Fruit fly (Drosophila melanogaster) whole organism, embryonic: ENCODE data around the gene CG7276.

Experiments
- BEAF-32 ChIP-seq: fragments of 200-800 bp; sonication (Bioruptor generic); optimal IDR thresholded peaks from 3 replicates; lab custom pipeline; 2017; ENCODE audit warnings: missing biosample characterization, missing genetic modification characterization, mild to moderate bottlenecking, moderate library complexity, missing genetic modification reagents
- Bgb ChIP-seq: fragments of 200-800 bp; sonication (Bioruptor generic); IDR thresholded peaks from 2 replicates; pipeline ENCODE4 v1.3.6; 2022; ENCODE audit warnings: missing biosample characterization, missing genetic modification characterization; ENCODE audit not compliant: partially characterized antibody
- Blimp-1 ChIP-seq: fragments of 200-800 bp; sonication (Bioruptor generic); optimal IDR thresholded peaks from 3 replicates; lab custom pipeline; 2018; ENCODE audit warnings: missing biosample characterization, missing genetic modification characterization, mild to moderate bottlenecking, moderate library complexity, missing genetic modification reagents
- CG10321 ChIP-seq: fragments of 200-800 bp; sonication (Bioruptor generic); IDR thresholded peaks from 2 replicates; pipeline ENCODE4 v1.3.6; 2022; ENCODE audit warnings: missing biosample characterization, missing genetic modification characterization
- CG11093 ChIP-seq: fragments of 200-800 bp; sonication (Bioruptor generic); IDR thresholded peaks from 3 replicates; pipeline ENCODE4 v1.3.6; 2022; ENCODE audit warnings: missing biosample characterization, missing genetic modification characterization
- CG11695 ChIP-seq: fragments of 200-800 bp; sonication (Bioruptor generic); IDR thresholded peaks from 3 replicates; pipeline ENCODE4 v1.3.6; 2022; ENCODE audit warnings: missing biosample characterization, missing genetic modification characterization
- CG11723 ChIP-seq: fragments of 200-800 bp; sonication (Bioruptor generic); optimal IDR thresholded peaks from 2 replicates; lab custom pipeline; 2017; ENCODE audit warnings: missing biosample characterization, mild to moderate bottlenecking, missing genetic modification characterization
- CG12071 ChIP-seq: fragments of 200-800 bp; sonication (Bioruptor generic); optimal IDR thresholded peaks from 3 replicates; lab custom pipeline; 2018; ENCODE audit warnings: missing biosample characterization, mild to moderate bottlenecking, missing genetic modification characterization
- CG13287 ChIP-seq: fragments of 200-800 bp; sonication (Bioruptor generic); IDR thresholded peaks from 2 replicates; pipeline ENCODE4 v1.3.6; 2022; ENCODE audit warnings: missing biosample characterization, missing genetic modification characterization; ENCODE audit not compliant: partially characterized antibody
- CG17385 ChIP-seq: fragments of 200-800 bp; sonication (Bioruptor generic); optimal IDR thresholded peaks from 3 replicates; lab custom pipeline; 2018; ENCODE audit warnings: missing biosample characterization, mild to moderate bottlenecking, missing genetic modification characterization
- CG18262 ChIP-seq: fragments of 200-800 bp; optimal IDR thresholded peaks from 3 replicates; lab custom pipeline; 2019; ENCODE audit warnings: missing biosample characterization, mild to moderate bottlenecking, missing genetic modification characterization, moderate library complexity
- CG43689 ChIP-seq: fragments of 200-800 bp; sonication (Bioruptor generic); IDR thresholded peaks from 2 replicates; pipeline ENCODE4 v1.3.6; 2022; ENCODE audit warnings: missing biosample characterization, missing genetic modification characterization
- CG7271 ChIP-seq: fragments of 200-800 bp; sonication (Bioruptor generic); optimal IDR thresholded peaks from 2 replicates; lab custom pipeline; 2018; ENCODE audit warnings: missing biosample characterization, mild to moderate bottlenecking, missing genetic modification characterization, moderate library complexity
- CG7372 ChIP-seq: fragments of 200-800 bp; sonication (Bioruptor generic); IDR thresholded peaks from 2 replicates; pipeline ENCODE4 v1.3.6; 2022; ENCODE audit warnings: missing biosample characterization, missing genetic modification characterization
- CG8359 ChIP-seq: fragments of 200-800 bp; sonication (Bioruptor generic); optimal IDR thresholded peaks from 2 replicates; lab custom pipeline; 2017; ENCODE audit warnings: missing biosample characterization, mild to moderate bottlenecking, missing genetic modification characterization, borderline replicate concordance
- CG9797 ChIP-seq: fragments of 200-800 bp; sonication (Bioruptor generic); optimal IDR thresholded peaks from 3 replicates; lab custom pipeline; 2018; ENCODE audit warnings: missing biosample characterization, mild to moderate bottlenecking, missing genetic modification characterization
- Deaf1 ChIP-seq: fragments of 200-800 bp; optimal IDR thresholded peaks from 3 replicates; lab custom pipeline; 2019; ENCODE audit warnings: missing biosample characterization, mild to moderate bottlenecking, missing genetic modification characterization, moderate library complexity
- Dll ChIP-seq: fragments of 200-800 bp; sonication (Bioruptor generic); IDR thresholded peaks from 4 replicates; pipeline ENCODE4 v1.3.6; 2022; ENCODE audit warnings: missing biosample characterization, missing genetic modification characterization; ENCODE audit not compliant: partially characterized antibody
- E2f2 ChIP-seq: fragments of 200-800 bp; sonication (Bioruptor generic); IDR thresholded peaks from 2 replicates; pipeline ENCODE4 v1.3.6; 2022; ENCODE audit warnings: missing biosample characterization, missing genetic modification characterization
- Fer1 ChIP-seq: fragments of 200-800 bp; sonication (Bioruptor generic); optimal IDR thresholded peaks from 2 replicates; lab custom pipeline; 2017; ENCODE audit warnings: missing biosample characterization, mild to moderate bottlenecking, missing genetic modification characterization
- MESR4 ChIP-seq: fragments of 200-800 bp; sonication (Bioruptor generic); optimal IDR thresholded peaks from 2 replicates; lab custom pipeline; 2018; ENCODE audit warnings: missing biosample characterization, mild to moderate bottlenecking, missing genetic modification characterization, moderate library complexity
- Optix ChIP-seq: fragments of 200-800 bp; sonication (Bioruptor generic); IDR thresholded peaks from 3 replicates; pipeline ENCODE4 v1.3.6; 2022; ENCODE audit warnings: missing biosample characterization, missing genetic modification characterization
- Scr ChIP-seq: fragments of 200-800 bp; sonication (Bioruptor generic); IDR thresholded peaks from 2 replicates; pipeline ENCODE4 v1.3.6; 2022; ENCODE audit warnings: missing biosample characterization, missing genetic modification characterization; ENCODE audit not compliant: partially characterized antibody
- Sry-β ChIP-seq: fragments of 200-800 bp; sonication (Bioruptor generic); optimal IDR thresholded peaks from 2 replicates; lab custom pipeline; 2018; ENCODE audit warnings: missing biosample characterization, mild to moderate bottlenecking, missing genetic modification characterization, moderate library complexity
- Stat92E ChIP-seq, 3 experiments: fragments of >200 bp in 2 of 3; fragments of 200-800 bp in 1 of 3; sonication (Bioruptor generic) in 1 of 3; optimal IDR thresholded peaks; 2 replicates each; lab custom pipeline; 2017 to 2019; ENCODE audit warnings: missing biosample characterization in 3 of 3, missing genetic modification characterization in 3 of 3, mild to moderate bottlenecking in 1 of 3, moderate library complexity in 1 of 3
- Vsx1 ChIP-seq: fragments of 200-800 bp; sonication (Bioruptor generic); optimal IDR thresholded peaks from 2 replicates; lab custom pipeline; 2017; ENCODE audit warnings: missing biosample characterization, mild to moderate bottlenecking, missing genetic modification characterization, missing genetic modification reagents
- abd-A ChIP-seq: fragments of 200-800 bp; sonication (Bioruptor generic); optimal IDR thresholded peaks from 3 replicates; lab custom pipeline; 2019; ENCODE audit warnings: missing biosample characterization, mild to moderate bottlenecking, missing genetic modification characterization, moderate library complexity
- ato ChIP-seq: fragments of 200-800 bp; sonication (Bioruptor generic); IDR thresholded peaks from 2 replicates; pipeline ENCODE4 v1.3.6; 2022; ENCODE audit warnings: missing biosample characterization, missing genetic modification characterization; ENCODE audit not compliant: partially characterized antibody
- az2 ChIP-seq: fragments of 200-800 bp; sonication (Bioruptor generic); optimal IDR thresholded peaks from 3 replicates; lab custom pipeline; 2016; ENCODE audit warnings: missing biosample characterization, missing genetic modification characterization
- bsh ChIP-seq, 2 experiments: fragments of 200-800 bp; sonication (Bioruptor generic); optimal IDR thresholded peaks; 2 replicates each; lab custom pipeline; 2017 to 2018; ENCODE audit warnings: mild to moderate bottlenecking in 2 of 2, missing biosample characterization in 2 of 2, missing genetic modification characterization in 2 of 2, moderate library complexity in 1 of 2
- crol ChIP-seq: fragments of 200-800 bp; sonication (Bioruptor generic); IDR thresholded peaks from 2 replicates; pipeline ENCODE4 v1.3.6; 2022; ENCODE audit warnings: missing biosample characterization, missing genetic modification characterization
- disco-r ChIP-seq: fragments of 200-800 bp; sonication (Bioruptor generic); optimal IDR thresholded peaks from 2 replicates; lab custom pipeline; 2016; ENCODE audit warnings: missing biosample characterization, missing genetic modification characterization
- emc ChIP-seq: fragments of 200-800 bp; sonication (Bioruptor generic); optimal IDR thresholded peaks from 2 replicates; lab custom pipeline; 2016; ENCODE audit warnings: missing biosample characterization, missing genetic modification characterization
- eve ChIP-seq, 2 experiments: fragments of >200 bp; optimal IDR thresholded peaks; 2 replicates each; lab custom pipeline; 2017; ENCODE audit warnings: missing biosample characterization in 2 of 2, missing genetic modification characterization in 2 of 2
- fu2 ChIP-seq: fragments of 200-800 bp; sonication (Bioruptor generic); optimal IDR thresholded peaks from 2 replicates; lab custom pipeline; 2016; ENCODE audit warnings: missing biosample characterization, missing genetic modification characterization
- grau ChIP-seq: fragments of 200-800 bp; optimal IDR thresholded peaks from 3 replicates; lab custom pipeline; 2019; ENCODE audit warnings: missing biosample characterization, mild to moderate bottlenecking, missing genetic modification characterization, moderate library complexity
- h ChIP-seq: fragments of >200 bp; optimal IDR thresholded peaks from 2 replicates; lab custom pipeline; 2017
- jing ChIP-seq: fragments of 200-800 bp; sonication (Bioruptor generic); optimal IDR thresholded peaks from 2 replicates; lab custom pipeline; 2018; ENCODE audit warnings: missing biosample characterization, mild to moderate bottlenecking, missing genetic modification characterization
- lola ChIP-seq, 3 experiments: fragments of >200 bp in 2 of 3; fragments of 200-800 bp in 1 of 3; sonication (Bioruptor generic) in 1 of 3; optimal IDR thresholded peaks; 2 replicates each; lab custom pipeline; 2017 to 2019; ENCODE audit warnings: missing biosample characterization in 3 of 3, missing genetic modification characterization in 3 of 3, mild to moderate bottlenecking in 1 of 3, moderate library complexity in 1 of 3
- nau ChIP-seq: fragments of 200-800 bp; sonication (Bioruptor generic); optimal IDR thresholded peaks from 3 replicates; lab custom pipeline; 2017; ENCODE audit warnings: missing biosample characterization, mild to moderate bottlenecking, missing genetic modification characterization, missing genetic modification reagents
- nom ChIP-seq: fragments of 200-800 bp; sonication (Bioruptor generic); optimal IDR thresholded peaks from 2 replicates; lab custom pipeline; 2017; ENCODE audit warnings: missing biosample characterization, missing genetic modification characterization, mild to moderate bottlenecking, moderate library complexity, missing genetic modification reagents
- onecut ChIP-seq: fragments of 200-800 bp; sonication (Bioruptor generic); IDR thresholded peaks from 2 replicates; pipeline ENCODE4 v1.3.6; 2022; ENCODE audit warnings: missing biosample characterization, missing genetic modification characterization
- phol ChIP-seq: fragments of 200-800 bp; sonication (Bioruptor generic); optimal IDR thresholded peaks from 3 replicates; lab custom pipeline; 2018; ENCODE audit warnings: missing biosample characterization, mild to moderate bottlenecking, missing genetic modification characterization, moderate library complexity
- ro ChIP-seq: fragments of 200-800 bp; sonication (Bioruptor generic); IDR thresholded peaks from 2 replicates; pipeline ENCODE4 v1.3.6; 2022; ENCODE audit warnings: missing biosample characterization, missing genetic modification characterization
- shn ChIP-seq: fragments of 200-800 bp; sonication (Bioruptor generic); optimal IDR thresholded peaks from 3 replicates; lab custom pipeline; 2016; ENCODE audit warnings: missing biosample characterization, missing genetic modification characterization
- sisA ChIP-seq: fragments of 200-800 bp; sonication (Bioruptor generic); IDR thresholded peaks from 2 replicates; pipeline ENCODE4 v1.3.6; 2022; ENCODE audit warnings: missing biosample characterization, missing genetic modification characterization
- sr ChIP-seq: fragments of 200-800 bp; sonication (Bioruptor generic); IDR thresholded peaks from 3 replicates; pipeline ENCODE4 v1.3.6; 2022; ENCODE audit warnings: missing biosample characterization, missing genetic modification characterization
- stwl ChIP-seq: fragments of 200-800 bp; sonication (Bioruptor generic); optimal IDR thresholded peaks from 3 replicates; lab custom pipeline; 2018; ENCODE audit warnings: missing biosample characterization, mild to moderate bottlenecking, missing genetic modification characterization, moderate library complexity
- tx ChIP-seq: fragments of 200-800 bp; sonication (Bioruptor generic); optimal IDR thresholded peaks from 2 replicates; lab custom pipeline; 2016; ENCODE audit warnings: missing biosample characterization, missing genetic modification characterization
- zfh1 ChIP-seq: fragments of 200-800 bp; sonication (Bioruptor generic); IDR thresholded peaks from 3 replicates; pipeline ENCODE4 v1.3.6; 2022; ENCODE audit warnings: missing biosample characterization, missing genetic modification characterization

CG7276 gene

DNA sequence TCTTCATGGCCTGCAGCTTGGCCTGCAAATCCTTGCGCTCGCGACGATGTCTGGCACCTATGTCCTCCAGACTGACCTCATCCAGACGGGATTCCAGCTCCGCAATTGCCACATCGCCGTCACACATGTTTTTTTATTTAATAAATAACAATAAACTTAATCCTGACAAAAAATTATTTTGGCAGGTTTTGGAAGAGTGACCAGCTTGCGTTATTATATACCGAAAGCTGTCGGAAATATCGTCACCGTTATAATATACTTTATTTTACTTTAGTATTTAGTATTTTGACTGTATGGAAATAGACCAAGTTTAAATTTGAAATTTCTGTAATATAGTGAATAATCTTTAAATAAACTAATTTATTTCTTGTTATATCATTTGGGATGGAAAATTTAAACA lies 6.7 kb downstream of the CG7276 start, which contains the start of gene CG7857 (continued):
- TF ChIP-seq bsh (GFP tag; optimal IDR thresholded peaks at IDR 0.05; lab: Kevin White, UChicago) (no peak), E2f2 (GFP tag; lab: Robert Waterston, UW) (peak; percentile 81), CG7372 (GFP tag; lab: Robert Waterston, UW) (no peak), Scr (GFP tag; lab: Robert Waterston, UW) (0 out of 2 replicates have a peak, but pooled peaks have one; percentile 22), emc (GFP tag; lab: Kevin White, UChicago) (no peak), Sry-β (GFP tag; lab: Kevin White, UChicago) (no peak), sisA (GFP tag; lab: Robert Waterston, UW) (no peak), zfh1 (GFP tag; lab: Robert Waterston, UW) (no peak), shn (no peak), Fer1 (GFP tag; lab: Kevin White, UChicago) (no peak), Blimp-1 (GFP tag; lab: Kevin White, UChicago) (no peak), Optix (GFP tag; lab: Robert Waterston, UW) (no peak), CG9797 (GFP tag; lab: Kevin White, UChicago) (peak; percentile 58), az2 (GFP tag; lab: Kevin White, UChicago) (no peak), CG10321 (GFP tag; lab: Robert Waterston, UW) (no peak), BEAF-32 (GFP tag; lab: Kevin White, UChicago) (peak; percentile 56), CG11723 (GFP tag; lab: Kevin White, UChicago) (no peak), disco-r (no peak), CG11093 (GFP tag; lab: Robert Waterston, UW) (no peak), fu2 (no peak), nom (GFP tag; lab: Kevin White, UChicago) (no peak), eve (GFP tag; optimal IDR thresholded peaks at IDR 0.05; lab: Kevin White, UChicago) (no peak), Stat92E (GFP tag; optimal IDR thresholded peaks at IDR 0.05; lab: Kevin White, UChicago) (no peak), CG17385 (GFP tag; lab: Kevin White, UChicago) (no peak), tx (GFP tag; lab: Kevin White, UChicago) (no peak), Bgb (GFP tag; lab: Robert Waterston, UW) (no peak), crol (GFP tag; lab: Robert Waterston, UW) (no peak), stwl (tag; lab: Kevin White, UChicago) (peak; percentile 78), Deaf1 (tag; lab: Kevin White, UChicago) (no peak), lola (GFP tag; optimal IDR thresholded peaks at IDR 0.05; lab: Kevin White, UChicago) (no peak), CG7271 (tag; lab: Kevin White, UChicago) (no peak), jing (GFP tag; lab: Kevin White, UChicago) (no peak), ro (no peak), grau (tag; lab: Kevin White, UChicago) (no peak), Vsx1 (GFP tag; lab: Kevin White, UChicago) (no peak), sr (GFP tag; lab: Robert Waterston, UW) (no peak), CG43689 (GFP tag; lab: Robert Waterston, UW) (no peak), CG11695 (no peak), abd-A (tag; lab: Kevin White, UChicago) (no peak), CG12071 (GFP tag; lab: Kevin White, UChicago) (no peak), CG13287 (GFP tag; lab: Robert Waterston, UW) (peak; percentile 31; the same call in 1 of the 2 replicates), onecut (GFP tag; lab: Robert Waterston, UW) (no peak), phol (tag; lab: Kevin White, UChicago) (no peak), Dll (peak; percentile 40; the same call in 1 of the 4 replicates), MESR4 (GFP tag; lab: Kevin White, UChicago) (peak; percentile 32), nau (GFP tag; lab: Kevin White, UChicago) (no peak), CG8359 (no peak), ato (GFP tag; lab: Robert Waterston, UW) (no peak), CG18262 (tag; lab: Kevin White, UChicago) (no peak), h (lab: Kevin White, UChicago) (no peak)
